1 fruit fly cellular context compared by ENCODE assay signal in the genomic region with DNA sequence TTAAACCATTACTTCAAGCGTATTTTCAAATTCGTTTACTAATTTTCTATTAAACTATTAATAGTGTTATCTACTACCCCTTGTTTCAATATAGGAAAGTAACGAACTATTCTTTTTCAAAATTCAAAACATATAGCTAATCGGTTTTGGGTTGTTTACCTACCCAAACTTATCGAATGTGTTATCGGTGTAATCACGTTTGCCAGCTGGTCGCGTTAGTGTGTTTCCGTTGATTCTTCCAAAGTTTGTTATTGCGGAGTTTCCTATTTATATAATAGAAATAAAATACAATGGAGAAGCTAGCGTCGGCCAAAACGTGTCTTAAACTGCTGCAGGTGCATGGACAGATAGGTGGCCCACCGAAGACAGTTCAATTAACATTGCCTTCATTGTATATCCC.
TF ChIP-seq lines count a peak whose summit lies in the region.

A gene (plus strand): TSS at position 213 of the 400 bp plus-strand sequence.

TF ChIP-seq in whole organism, embryonic, 481 proteins besides CTCF, POLR2A, EP300 and RAD21 (continued from another document):
- TF ChIP-seq CG3995 (GFP tag; optimal IDR thresholded peaks at IDR 0.05; lab: Kevin White, UChicago), result peak; percentile 65
- no peak for TF ChIP-seq CG18599 (GFP tag; optimal IDR thresholded peaks at IDR 0.05; lab: Kevin White, UChicago)
- no peak for TF ChIP-seq Ets97D (GFP tag; optimal IDR thresholded peaks at IDR 0.05; lab: Kevin White, UChicago)
- TF ChIP-seq zen2 (GFP tag; IDR thresholded peaks at IDR 0.05; lab: Robert Waterston, UW; ENCODE audit: partially characterized antibody), result 0 out of 3 replicates have a peak, but pooled peaks have one; percentile 37
- peak; percentile 19 for TF ChIP-seq CG12659 (GFP tag; optimal IDR thresholded peaks at IDR 0.05; lab: Kevin White, UChicago)
- TF ChIP-seq zen (tag; optimal IDR thresholded peaks at IDR 0.05; lab: Kevin White, UChicago), result peak; percentile 12
- peak; percentile 66 for TF ChIP-seq Bgb (GFP tag; IDR thresholded peaks at IDR 0.05; lab: Robert Waterston, UW; ENCODE audit: partially characterized antibody)
- TF ChIP-seq hbn (GFP tag; IDR thresholded peaks at IDR 0.05; lab: Robert Waterston, UW; ENCODE audit: partially characterized antibody), result peak; percentile 22; the same call in 1 of the 2 replicates
- TF ChIP-seq Antp (GFP tag; optimal IDR thresholded peaks at IDR 0.05; lab: Kevin White, UChicago), result no peak
- peak; percentile 59 for TF ChIP-seq CG2116 (GFP tag; optimal IDR thresholded peaks at IDR 0.05; lab: Kevin White, UChicago)
- peak in 1 of 2 experiments; percentile 93 for TF ChIP-seq Pdp1 (GFP tag; optimal IDR thresholded peaks at IDR 0.05; lab: Kevin White, UChicago)
- no peak for TF ChIP-seq CG1603 (tag; optimal IDR thresholded peaks at IDR 0.05; lab: Kevin White, UChicago)
- no peak for TF ChIP-seq CG6654 (GFP tag; optimal IDR thresholded peaks at IDR 0.05; lab: Kevin White, UChicago)
- TF ChIP-seq ato (GFP tag; IDR thresholded peaks at IDR 0.05; lab: Robert Waterston, UW; ENCODE audit: partially characterized antibody), result 0 out of 2 replicates have a peak, but pooled peaks have one; percentile 35
- peak; percentile 20 for TF ChIP-seq CG9797 (GFP tag; optimal IDR thresholded peaks at IDR 0.05; lab: Kevin White, UChicago)
- peak; percentile 74 for TF ChIP-seq stwl (tag; optimal IDR thresholded peaks at IDR 0.05; lab: Kevin White, UChicago)
- TF ChIP-seq trem (tag; optimal IDR thresholded peaks at IDR 0.05; lab: Kevin White, UChicago), result peak; percentile 37
- peak in 1 of 2 experiments; percentile 80 for TF ChIP-seq crp (GFP tag; optimal IDR thresholded peaks at IDR 0.05; lab: Kevin White, UChicago)
- peak; percentile 77 for TF ChIP-seq CG6791 (GFP tag; IDR thresholded peaks at IDR 0.05; lab: Robert Waterston, UW; ENCODE audit: partially characterized antibody)
- TF ChIP-seq CG14860 (GFP tag; IDR thresholded peaks at IDR 0.05; lab: Robert Waterston, UW; ENCODE audit: partially characterized antibody), result 0 out of 3 replicates have a peak, but pooled peaks have one; percentile 34
- peak; percentile 70 for TF ChIP-seq CG13287 (GFP tag; IDR thresholded peaks at IDR 0.05; lab: Robert Waterston, UW; ENCODE audit: partially characterized antibody)
- TF ChIP-seq Doc3 (GFP tag; IDR thresholded peaks at IDR 0.05; lab: Robert Waterston, UW; ENCODE audit: partially characterized antibody), result 0 out of 3 replicates have a peak, but pooled peaks have one; percentile 11
- peak; percentile 17 for TF ChIP-seq Sry-δ (GFP tag; optimal IDR thresholded peaks at IDR 0.05; lab: Kevin White, UChicago)
- peak; percentile 47 for TF ChIP-seq sens (GFP tag; lab: Kevin White, UChicago)
- TF ChIP-seq CG11695 (GFP tag; IDR thresholded peaks at IDR 0.05; lab: Robert Waterston, UW), result no peak
